Worm (Caenorhabditis elegans) whole organism, L3 larva: ENCODE measurements around the gene F42F12.11.

Experiments
- R02D3.7 ChIP-seq: fragments of 150-350 bp; optimal IDR thresholded peaks from 2 replicates; lab custom pipeline; 2014; ENCODE audit warnings: missing biosample characterization, missing genetic modification characterization
- ZK546.5 ChIP-seq: sonication (generic microtip); optimal IDR thresholded peaks from 2 replicates; lab custom pipeline; 2017; ENCODE audit warnings: missing biosample characterization, missing genetic modification characterization
- aly-2 ChIP-seq: fragments of 150-350 bp; optimal IDR thresholded peaks from 2 replicates; lab custom pipeline; 2014; ENCODE audit warnings: missing biosample characterization, missing genetic modification characterization
- ama-1 ChIP-seq: fragments of 150-350 bp; optimal IDR thresholded peaks from 2 replicates; lab custom pipeline; 2018
- ceh-16 ChIP-seq: sonication (generic microtip); optimal IDR thresholded peaks from 2 replicates; lab custom pipeline; 2017; ENCODE audit warnings: missing biosample characterization, missing genetic modification characterization
- ceh-28 ChIP-seq: fragments of 150-350 bp; optimal IDR thresholded peaks from 2 replicates; lab custom pipeline; 2014; ENCODE audit warnings: missing biosample characterization, missing genetic modification reagents, missing genetic modification characterization
- ceh-82 ChIP-seq: fragments of 150-350 bp; optimal IDR thresholded peaks from 2 replicates; lab custom pipeline; 2014; ENCODE audit warnings: missing biosample characterization, missing genetic modification characterization
- daf-12 ChIP-seq: fragments of 150-350 bp; optimal IDR thresholded peaks from 2 replicates; lab custom pipeline; 2014; ENCODE audit warnings: missing biosample characterization, missing genetic modification reagents, missing genetic modification characterization
- egl-27 ChIP-seq: sonication (generic microtip); optimal IDR thresholded peaks from 4 replicates; lab custom pipeline; 2017; ENCODE audit warnings: missing biosample characterization, missing genetic modification reagents, missing genetic modification characterization
- elt-2 ChIP-seq: sonication (generic microtip); optimal IDR thresholded peaks from 2 replicates; lab custom pipeline; 2016; ENCODE audit warnings: missing genetic modification reagents, mild to moderate bottlenecking, missing genetic modification characterization, missing compliant biosample characterization
- elt-3 ChIP-seq, 3 experiments: fragments of 150-350 bp in 1 of 3; sonication (generic microtip) in 2 of 3; optimal IDR thresholded peaks; 2 replicates in 2 of 3; 4 replicates in 1 of 3; lab custom pipeline; 2014 to 2017; ENCODE audit warnings: missing biosample characterization in 3 of 3, missing genetic modification characterization in 3 of 3
- eor-1 ChIP-seq, 2 experiments: fragments of 150-350 bp; optimal IDR thresholded peaks; 2 replicates each; lab custom pipeline; 2014 to 2018; ENCODE audit warnings: missing biosample characterization in 2 of 2, missing genetic modification characterization in 2 of 2
- fkh-2 ChIP-seq: fragments of 150-350 bp; optimal IDR thresholded peaks from 2 replicates; lab custom pipeline; 2014; ENCODE audit warnings: missing biosample characterization, missing genetic modification reagents, missing genetic modification characterization
- hmg-11 ChIP-seq: sonication (generic microtip); optimal IDR thresholded peaks from 2 replicates; lab custom pipeline; 2016; ENCODE audit warnings: missing genetic modification characterization, missing compliant biosample characterization
- lin-15B ChIP-seq: fragments of 150-350 bp; optimal IDR thresholded peaks from 2 replicates; lab custom pipeline; 2014; ENCODE audit warnings: missing biosample characterization, missing genetic modification characterization
- lin-39 ChIP-seq: fragments of 150-350 bp; optimal IDR thresholded peaks from 2 replicates; lab custom pipeline; 2018; ENCODE audit warnings: missing biosample characterization, missing genetic modification reagents, missing genetic modification characterization
- lsy-12 ChIP-seq: sonication (generic microtip); optimal IDR thresholded peaks from 2 replicates; lab custom pipeline; 2016; ENCODE audit warnings: mild to moderate bottlenecking, missing genetic modification characterization, missing compliant biosample characterization
- mml-1 ChIP-seq: fragments of 150-350 bp; sonication (generic microtip); optimal IDR thresholded peaks from 3 replicates; lab custom pipeline; 2014; ENCODE audit warnings: missing biosample characterization, missing genetic modification characterization
- nfya-1 ChIP-seq: sonication (generic microtip); optimal IDR thresholded peaks from 2 replicates; lab custom pipeline; 2017; ENCODE audit warnings: missing genetic modification characterization, mild to moderate bottlenecking, missing compliant biosample characterization, antibody characterized with exemption, moderate library complexity; ENCODE audit not compliant: insufficient read depth
- nhr-23 ChIP-seq: fragments of 150-350 bp; optimal IDR thresholded peaks from 2 replicates; lab custom pipeline; 2014; ENCODE audit warnings: missing biosample characterization, missing genetic modification reagents, missing genetic modification characterization
- nhr-237 ChIP-seq: fragments of 150-350 bp; optimal IDR thresholded peaks from 2 replicates; lab custom pipeline; 2014; ENCODE audit warnings: missing biosample characterization, missing genetic modification characterization
- nhr-28 ChIP-seq: fragments of 150-350 bp; optimal IDR thresholded peaks from 2 replicates; lab custom pipeline; 2014; ENCODE audit warnings: missing biosample characterization, missing genetic modification characterization
- nhr-43 ChIP-seq: sonication (generic microtip); optimal IDR thresholded peaks from 2 replicates; lab custom pipeline; 2016; ENCODE audit warnings: mild to moderate bottlenecking, missing genetic modification characterization, missing compliant biosample characterization; ENCODE audit not compliant: poor library complexity, severe bottlenecking
- nhr-67 ChIP-seq: fragments of 150-350 bp; optimal IDR thresholded peaks from 2 replicates; lab custom pipeline; 2014; ENCODE audit warnings: missing biosample characterization, missing genetic modification characterization
- nhr-76 ChIP-seq: fragments of 150-350 bp; sonication (generic microtip); optimal IDR thresholded peaks from 5 replicates; lab custom pipeline; 2014; ENCODE audit warnings: missing biosample characterization, missing genetic modification characterization
- nhr-77 ChIP-seq: fragments of 150-350 bp; optimal IDR thresholded peaks from 2 replicates; lab custom pipeline; 2014; ENCODE audit warnings: missing biosample characterization, missing genetic modification characterization
- pqm-1 ChIP-seq: fragments of 150-350 bp; optimal IDR thresholded peaks from 2 replicates; lab custom pipeline; 2017; ENCODE audit warnings: missing biosample characterization, missing genetic modification characterization, inconsistent platforms
- skn-1 ChIP-seq: fragments of 150-350 bp; optimal IDR thresholded peaks from 2 replicates; lab custom pipeline; 2014; ENCODE audit warnings: missing biosample characterization, missing genetic modification characterization
- snpc-4 ChIP-seq: fragments of 150-350 bp; optimal IDR thresholded peaks from 2 replicates; lab custom pipeline; 2014; ENCODE audit warnings: missing biosample characterization, missing genetic modification characterization
- tbx-2 ChIP-seq: sonication (generic microtip); optimal IDR thresholded peaks from 2 replicates; lab custom pipeline; 2016; ENCODE audit warnings: mild to moderate bottlenecking, missing genetic modification characterization, missing compliant biosample characterization
- unc-39 ChIP-seq: sonication (generic microtip); optimal IDR thresholded peaks from 4 replicates; lab custom pipeline; 2017; ENCODE audit warnings: missing biosample characterization, missing genetic modification characterization
- ztf-11 ChIP-seq: fragments of 150-350 bp; optimal IDR thresholded peaks from 2 replicates; lab custom pipeline; 2014; ENCODE audit warnings: missing biosample characterization, missing genetic modification characterization

F42F12.11 gene

ce11 chrX:12362951-12363486 is 16.2 kb downstream of the F42F12.11 start (continued):
- TF ChIP-seq pqm-1 (peak; percentile 93), nhr-67 (peak; percentile 58), skn-1 (peak; percentile 99), egl-27 (tag; lab: Kevin White, UChicago) (peak; percentile 87), lin-15B (tag; lab: Kevin White, UChicago) (peak; percentile 12), nhr-28 (tag; lab: Kevin White, UChicago) (peak; percentile 96), R02D3.7 (peak; percentile 91), hmg-11 (peak; percentile 77)
- TF ChIP-seq, all 47 proteins: peak for 43

- no peak for TF ChIP-seq snpc-4 (tag; lab: Kevin White, UChicago)
- TF ChIP-seq mml-1 (tag; lab: Kevin White, UChicago): no peak
- no peak for TF ChIP-seq nfya-1 (tag; lab: Kevin White, UChicago)
- TF ChIP-seq unc-39 (tag; lab: Kevin White, UChicago): no peak
- TF ChIP-seq lin-15B (tag; lab: Kevin White, UChicago): no peak
- TF ChIP-seq nhr-23 (tag; lab: Kevin White, UChicago): no peak
- no peak for TF ChIP-seq nhr-76 (tag; lab: Kevin White, UChicago)
- TF ChIP-seq ceh-82: no peak
- TF ChIP-seq aly-2 (tag; lab: Kevin White, UChicago): no peak
- TF ChIP-seq lsy-12 (tag; lab: Kevin White, UChicago): no peak
- no peak for TF ChIP-seq egl-27 (tag; lab: Kevin White, UChicago)
- no peak for TF ChIP-seq nhr-67
- TF ChIP-seq R02D3.7: no peak
- no peak for TF ChIP-seq skn-1
- no peak for TF ChIP-seq eor-1 (tag; optimal IDR thresholded peaks at IDR 0.05; lab: Kevin White, UChicago)
- TF ChIP-seq daf-12: no peak
- no peak for TF ChIP-seq ceh-16
- TF ChIP-seq ama-1: no peak
- no peak for TF ChIP-seq elt-3 (tag; optimal IDR thresholded peaks at IDR 0.05; lab: Kevin White, UChicago)
Observed at ce11 chrX:12364804-12365203, 18.0 kb downstream of the F42F12.11 start, which contains the start of gene F19H6.5. TSS of gene F19H6.5 (minus strand) at chrX:12364904.

- TF ChIP-seq nhr-28 (tag; lab: Kevin White, UChicago) (no peak), pqm-1 (no peak), ztf-11 (tag; lab: Kevin White, UChicago) (no peak), fkh-2 (tag; lab: Kevin White, UChicago) (no peak), ZK546.5 (no peak), elt-3 (tag; optimal IDR thresholded peaks at IDR 0.05; lab: Kevin White, UChicago) (no peak), skn-1 (no peak)
Observed at ce11 chrX:12365388-12365787, 18.6 kb downstream of the F42F12.11 start, which contains the start of gene F19H6.4. TSS of gene F19H6.4 (plus strand) at chrX:12365688.

- TF ChIP-seq hmg-11: peak; percentile 87
- TF ChIP-seq nhr-43 (tag; lab: Kevin White, UChicago): peak; percentile 44
- peak; percentile 18 for TF ChIP-seq tbx-2 (tag; lab: Kevin White, UChicago)
- TF ChIP-seq pqm-1: peak; percentile 14
- no peak for TF ChIP-seq nhr-76 (tag; lab: Kevin White, UChicago)
- TF ChIP-seq ZK546.5: no peak
- TF ChIP-seq lin-39 (tag; lab: Kevin White, UChicago): peak; percentile 39
- TF ChIP-seq elt-2 (tag; lab: Kevin White, UChicago): peak; percentile 35
- TF ChIP-seq snpc-4 (tag; lab: Kevin White, UChicago): no peak
- TF ChIP-seq ceh-28 (tag; lab: Kevin White, UChicago): peak; percentile 33
Observed at ce11 chrX:12367498-12367897, 20.7 kb downstream of the F42F12.11 start.

- TF ChIP-seq nhr-77 (tag; lab: Kevin White, UChicago) (no peak), nhr-237 (tag; lab: Kevin White, UChicago) (no peak), elt-2 (tag; lab: Kevin White, UChicago) (no peak), nhr-23 (tag; lab: Kevin White, UChicago) (no peak), tbx-2 (tag; lab: Kevin White, UChicago) (no peak), ZK546.5 (no peak)
Observed at ce11 chrX:12371321-12371720, 24.5 kb downstream of the F42F12.11 start, which contains the start of gene rif-1.2. TSS of gene rif-1.2 (minus strand) at chrX:12371421.
